Fruit fly (Drosophila melanogaster) whole organism, prepupa: ENCODE results near the gene CG1979.

Experiments used
- CG11762 ChIP-seq: fragments of 200-800 bp; sonication (Bioruptor generic); optimal IDR thresholded peaks from 3 replicates; lab custom pipeline; 2016; ENCODE audit warnings: missing biosample characterization, missing genetic modification characterization; ENCODE audit not compliant: insufficient read depth
- CG1621 ChIP-seq: fragments of 200-800 bp; sonication (Bioruptor generic); optimal IDR thresholded peaks from 3 replicates; lab custom pipeline; 2018; ENCODE audit warnings: missing biosample characterization, mild to moderate bottlenecking, missing genetic modification characterization
- CG6163 ChIP-seq: fragments of 200-800 bp; sonication (Bioruptor generic); IDR thresholded peaks from 3 replicates; pipeline ENCODE4 v1.3.6; 2022; ENCODE audit warnings: missing biosample characterization, missing genetic modification characterization
- CG8319 ChIP-seq: fragments of 200-800 bp; sonication (Bioruptor generic); optimal IDR thresholded peaks from 3 replicates; lab custom pipeline; 2016; ENCODE audit warnings: missing biosample characterization, missing genetic modification characterization
- Eip75B ChIP-seq: fragments of 200-800 bp; sonication (Bioruptor generic); optimal IDR thresholded peaks from 3 replicates; lab custom pipeline; 2016; ENCODE audit warnings: missing biosample characterization, missing genetic modification characterization
- Eip93F ChIP-seq: fragments of 200-800 bp; sonication (Bioruptor generic); optimal IDR thresholded peaks from 2 replicates; lab custom pipeline; 2016; ENCODE audit warnings: missing biosample characterization, mild to moderate bottlenecking, missing genetic modification characterization
- Gug ChIP-seq: fragments of 200-800 bp; sonication (Bioruptor generic); IDR thresholded peaks from 2 replicates; pipeline ENCODE4 v1.3.6; 2022; ENCODE audit warnings: missing biosample characterization, missing genetic modification characterization
- fd59A ChIP-seq: fragments of 200-800 bp; sonication (Bioruptor generic); optimal IDR thresholded peaks from 2 replicates; lab custom pipeline; 2017; ENCODE audit warnings: missing biosample characterization, mild to moderate bottlenecking, missing genetic modification characterization, missing genetic modification reagents

DNA sequence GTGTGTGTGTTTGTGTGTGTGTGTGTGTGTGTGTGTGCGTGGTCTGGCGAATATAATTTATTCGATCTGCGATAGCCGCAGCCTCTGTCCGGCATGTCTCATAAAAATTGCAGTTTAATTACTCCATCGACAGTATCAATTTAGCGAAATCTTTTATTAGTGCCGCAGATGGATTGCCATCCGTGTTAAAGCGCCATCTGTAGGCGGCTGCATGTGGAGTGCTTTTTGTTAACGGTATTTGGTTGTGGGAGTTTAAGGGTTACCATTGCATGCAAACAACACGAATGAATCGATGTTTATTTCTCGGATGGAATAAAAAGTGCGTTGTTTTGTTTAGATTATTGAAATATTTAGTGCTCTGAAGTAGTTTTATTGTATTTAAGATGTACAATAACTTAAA lies 25.0 kb upstream of the CG1979 start:
- TF ChIP-seq Gug (GFP tag; lab: Robert Waterston, UW) (no peak), Eip93F (GFP tag; lab: Kevin White, UChicago) (no peak), CG1621 (tag; lab: Kevin White, UChicago) (no peak), CG8319 (GFP tag; lab: Kevin White, UChicago) (no peak), fd59A (GFP tag; lab: Kevin White, UChicago) (no peak), CG11762 (no peak), Eip75B (GFP tag; lab: Kevin White, UChicago) (no peak), CG6163 (GFP tag; lab: Robert Waterston, UW) (no peak)
